Worm (Caenorhabditis elegans) whole organism, young adult: ENCODE results near the gene mapk-15.

ENCODE experiments used
- B0336.3 ChIP-seq: fragments of 200-800 bp; sonication (Bioruptor generic); IDR thresholded peaks from 2 replicates; pipeline ENCODE4 v1.3.6; 2022; ENCODE audit warnings: missing genetic modification characterization, missing compliant biosample characterization
- F22D6.2 ChIP-seq: sonication (generic microtip); optimal IDR thresholded peaks from 2 replicates; lab custom pipeline; 2016; ENCODE audit warnings: mild to moderate bottlenecking, missing genetic modification characterization, missing compliant biosample characterization
- F33H1.4 ChIP-seq: fragments of 200-800 bp; sonication (Bioruptor generic); IDR thresholded peaks from 2 replicates; pipeline ENCODE4 v1.3.6; 2022; ENCODE audit warnings: missing genetic modification reagents, missing genetic modification characterization, missing compliant biosample characterization
- F57C9.4 ChIP-seq: sonication (generic microtip); optimal IDR thresholded peaks from 2 replicates; lab custom pipeline; 2017; ENCODE audit warnings: mild to moderate bottlenecking, missing genetic modification characterization, missing compliant biosample characterization
- T07F8.4 ChIP-seq: sonication (generic microtip); optimal IDR thresholded peaks from 2 replicates; lab custom pipeline; 2016; ENCODE audit warnings: mild to moderate bottlenecking, missing genetic modification characterization, moderate library complexity, missing compliant biosample characterization
- ama-1 ChIP-seq, 3 experiments: fragments of 150-350 bp in 1 of 3; sonication (generic microtip) in 2 of 3; optimal IDR thresholded peaks; 2 replicates each; lab custom pipeline; 2014 to 2018; ENCODE audit warnings: missing biosample characterization in 2 of 3, missing genetic modification characterization in 2 of 3, missing genetic modification reagents in 2 of 3
- athp-1 ChIP-seq: sonication (generic microtip); optimal IDR thresholded peaks from 2 replicates; lab custom pipeline; 2017; ENCODE audit warnings: mild to moderate bottlenecking, missing genetic modification characterization, missing compliant biosample characterization
- cebp-1 ChIP-seq, 2 experiments: fragments of 200-800 bp in 1 of 2; sonication (Bioruptor generic) in 1 of 2; sonication (generic microtip) in 1 of 2; IDR thresholded peaks in 1 of 2; optimal IDR thresholded peaks in 1 of 2; 2 replicates each; pipeline versions ENCODE4 v1.3.6 to Lab custom; 2017 to 2022; ENCODE audit warnings: missing compliant biosample characterization in 2 of 2, missing genetic modification characterization in 2 of 2, mild to moderate bottlenecking in 1 of 2, missing genetic modification reagents in 1 of 2, moderate library complexity in 1 of 2
- cebp-2 ChIP-seq: fragments of 200-800 bp; sonication (Bioruptor generic); IDR thresholded peaks from 2 replicates; pipeline ENCODE4 v1.3.6; 2022; ENCODE audit warnings: missing genetic modification characterization, missing compliant biosample characterization
- ceh-100 ChIP-seq: fragments of 200-800 bp; sonication (Bioruptor generic); IDR thresholded peaks from 2 replicates; pipeline ENCODE4 v1.3.6; 2022; ENCODE audit warnings: missing genetic modification reagents, missing genetic modification characterization, missing compliant biosample characterization
- ceh-27 ChIP-seq: fragments of 200-800 bp; sonication (Bioruptor generic); optimal IDR thresholded peaks from 2 replicates; lab custom pipeline; 2018; ENCODE audit warnings: mild to moderate bottlenecking, missing genetic modification characterization, moderate library complexity, missing compliant biosample characterization
- ceh-58 ChIP-seq: fragments of 200-800 bp; sonication (Bioruptor generic); IDR thresholded peaks from 2 replicates; pipeline ENCODE4 v1.3.6; 2022; ENCODE audit warnings: missing genetic modification characterization, missing compliant biosample characterization
- ceh-91 ChIP-seq: fragments of 200-800 bp; sonication (Bioruptor generic); IDR thresholded peaks from 2 replicates; pipeline ENCODE4 v1.3.6; 2022; ENCODE audit warnings: missing genetic modification reagents, missing genetic modification characterization, missing compliant biosample characterization
- die-1 ChIP-seq: sonication (generic microtip); optimal IDR thresholded peaks from 2 replicates; lab custom pipeline; 2016; ENCODE audit warnings: missing genotype, mild to moderate bottlenecking, missing genetic modification characterization, missing compliant biosample characterization
- dox-1 ChIP-seq: fragments of 200-800 bp; sonication (Bioruptor generic); IDR thresholded peaks from 2 replicates; pipeline ENCODE4 v1.3.6; 2022; ENCODE audit warnings: missing genetic modification reagents, missing genetic modification characterization, missing compliant biosample characterization
- egl-18 ChIP-seq: fragments of 200-800 bp; sonication (Bioruptor generic); IDR thresholded peaks from 2 replicates; pipeline ENCODE4 v1.3.6; 2022; ENCODE audit warnings: missing genetic modification reagents, missing genetic modification characterization, missing compliant biosample characterization
- ekl-4 ChIP-seq: fragments of 200-800 bp; sonication (Bioruptor generic); IDR thresholded peaks from 2 replicates; pipeline ENCODE4 v1.3.6; 2022; ENCODE audit warnings: missing genetic modification reagents, missing genetic modification characterization, missing compliant biosample characterization
- gei-17 ChIP-seq: fragments of 200-800 bp; sonication (Bioruptor generic); optimal IDR thresholded peaks from 2 replicates; lab custom pipeline; 2018; ENCODE audit warnings: mild to moderate bottlenecking, missing genetic modification characterization, missing compliant biosample characterization
- hmg-1.2 ChIP-seq: fragments of 200-800 bp; sonication (Bioruptor generic); IDR thresholded peaks from 2 replicates; pipeline ENCODE4 v1.3.6; 2022; ENCODE audit warnings: missing genetic modification reagents, missing genetic modification characterization, missing compliant biosample characterization
- hrde-1 ChIP-seq: sonication (generic microtip); optimal IDR thresholded peaks from 2 replicates; lab custom pipeline; 2016; ENCODE audit warnings: missing genetic modification characterization, mild to moderate bottlenecking, missing compliant biosample characterization, moderate library complexity, missing genotype, missing genetic modification reagents, borderline replicate concordance
- hsf-1 ChIP-seq: fragments of 200-800 bp; sonication (Bioruptor generic); IDR thresholded peaks from 2 replicates; pipeline ENCODE4 v1.3.6; 2022; ENCODE audit warnings: missing genetic modification reagents, missing genetic modification characterization, missing compliant biosample characterization
- lin-40 ChIP-seq: sonication (generic microtip); optimal IDR thresholded peaks from 2 replicates; lab custom pipeline; 2016; ENCODE audit warnings: missing genetic modification characterization, mild to moderate bottlenecking, missing compliant biosample characterization, missing genotype, missing genetic modification reagents
- lsl-1 ChIP-seq: fragments of 200-800 bp; sonication (Bioruptor generic); optimal IDR thresholded peaks from 2 replicates; lab custom pipeline; 2018; ENCODE audit warnings: mild to moderate bottlenecking, missing genetic modification characterization, moderate library complexity, missing compliant biosample characterization
- madf-10 ChIP-seq: sonication (generic microtip); optimal IDR thresholded peaks from 2 replicates; lab custom pipeline; 2016; ENCODE audit warnings: mild to moderate bottlenecking, missing genetic modification characterization, missing compliant biosample characterization
- madf-6 ChIP-seq: fragments of 200-800 bp; sonication (Bioruptor generic); IDR thresholded peaks from 2 replicates; pipeline ENCODE4 v1.3.6; 2022; ENCODE audit warnings: missing genetic modification reagents, missing genetic modification characterization, missing compliant biosample characterization
- mes-4 ChIP-seq: sonication (generic microtip); optimal IDR thresholded peaks from 2 replicates; lab custom pipeline; 2016; ENCODE audit warnings: missing genotype, missing genetic modification characterization, missing compliant biosample characterization
- mxl-1 ChIP-seq: sonication (generic microtip); optimal IDR thresholded peaks from 2 replicates; lab custom pipeline; 2016; ENCODE audit warnings: missing genetic modification characterization, missing compliant biosample characterization
- nfyb-1 ChIP-seq: fragments of 200-800 bp; sonication (Bioruptor generic); IDR thresholded peaks from 2 replicates; pipeline ENCODE4 v1.3.6; 2022; ENCODE audit warnings: missing genetic modification reagents, missing genetic modification characterization, missing compliant biosample characterization
- nhr-27 ChIP-seq: fragments of 200-800 bp; sonication (Bioruptor generic); optimal IDR thresholded peaks from 2 replicates; lab custom pipeline; 2018; ENCODE audit warnings: mild to moderate bottlenecking, missing genetic modification characterization, moderate library complexity, missing compliant biosample characterization
- nhr-80 ChIP-seq: sonication (generic microtip); optimal IDR thresholded peaks from 2 replicates; lab custom pipeline; 2016; ENCODE audit warnings: missing genetic modification characterization, missing compliant biosample characterization
- repo-1 ChIP-seq: sonication (generic microtip); optimal IDR thresholded peaks from 2 replicates; lab custom pipeline; 2017; ENCODE audit warnings: mild to moderate bottlenecking, missing genetic modification characterization, missing compliant biosample characterization
- sea-2 ChIP-seq: fragments of 200-800 bp; sonication (Bioruptor generic); IDR thresholded peaks from 2 replicates; pipeline ENCODE4 v1.3.6; 2022; ENCODE audit warnings: missing genetic modification characterization, missing compliant biosample characterization
- snpc-1.1 ChIP-seq: sonication (generic microtip); optimal IDR thresholded peaks from 2 replicates; lab custom pipeline; 2017; ENCODE audit warnings: missing genetic modification characterization, mild to moderate bottlenecking, missing compliant biosample characterization, antibody characterized with exemption, moderate library complexity, missing genotype, missing genetic modification reagents; ENCODE audit not compliant: insufficient read depth
- snpc-1.3 ChIP-seq: sonication (generic microtip); optimal IDR thresholded peaks from 2 replicates; lab custom pipeline; 2017; ENCODE audit warnings: missing genetic modification characterization, mild to moderate bottlenecking, missing compliant biosample characterization, antibody characterized with exemption, moderate library complexity, missing genotype, missing genetic modification reagents; ENCODE audit not compliant: insufficient read depth
- tbx-9 ChIP-seq: sonication (generic microtip); optimal IDR thresholded peaks from 2 replicates; lab custom pipeline; 2016; ENCODE audit warnings: borderline replicate concordance, missing genetic modification characterization, inconsistent platforms, missing compliant biosample characterization
- unc-130 ChIP-seq: sonication (generic microtip); optimal IDR thresholded peaks from 2 replicates; lab custom pipeline; 2016; ENCODE audit warnings: missing genetic modification reagents, missing genetic modification characterization, missing compliant biosample characterization
- zfh-2 ChIP-seq: fragments of 200-800 bp; sonication (Bioruptor generic); conservative IDR thresholded peaks from 2 replicates; pipeline ENCODE4 v1.3.6; 2022; ENCODE audit warnings: missing genetic modification reagents, missing genetic modification characterization, missing compliant biosample characterization
- ztf-18 ChIP-seq: sonication (generic microtip); optimal IDR thresholded peaks from 2 replicates; lab custom pipeline; 2016; ENCODE audit warnings: missing genotype, mild to moderate bottlenecking, missing genetic modification characterization, missing compliant biosample characterization
- ztf-22 ChIP-seq: fragments of 200-800 bp; sonication (Bioruptor generic); optimal IDR thresholded peaks from 2 replicates; lab custom pipeline; 2018; ENCODE audit warnings: mild to moderate bottlenecking, missing genetic modification characterization, moderate library complexity, missing compliant biosample characterization
- ztf-25 ChIP-seq: fragments of 200-800 bp; sonication (Bioruptor generic); IDR thresholded peaks from 2 replicates; pipeline ENCODE4 v1.3.6; 2022; ENCODE audit warnings: missing genetic modification reagents, missing genetic modification characterization, missing compliant biosample characterization
- ztf-26 ChIP-seq: sonication (generic microtip); optimal IDR thresholded peaks from 2 replicates; lab custom pipeline; 2017; ENCODE audit warnings: missing genetic modification characterization, missing compliant biosample characterization

The mapk-15 gene

ce11 chrIII:6116281-6116886, 48.7 kb downstream of the mapk-15 start, which contains the start of gene nmt-1:
TSS of gene nmt-1 (minus strand) at chrIII:6116331.
- TF ChIP-seq madf-6 (GFP tag; lab: Robert Waterston, UW) = peak; percentile 54; the same call in 1 of the 2 replicates
- no peak for TF ChIP-seq hrde-1 (tag; lab: Kevin White, UChicago)
- TF ChIP-seq ztf-25 (GFP tag; lab: Robert Waterston, UW) = no peak
- no peak for TF ChIP-seq nfyb-1 (GFP tag; lab: Robert Waterston, UW)
- peak; percentile 31 for TF ChIP-seq F33H1.4 (GFP tag; lab: Robert Waterston, UW)
- TF ChIP-seq ekl-4 (GFP tag; lab: Robert Waterston, UW) = no peak
- peak; percentile 16 for TF ChIP-seq ceh-27 (GFP tag; lab: Kevin White, UChicago)
- TF ChIP-seq lsl-1 = peak; percentile 30
- no peak for TF ChIP-seq mxl-1 (tag; lab: Kevin White, UChicago)
- peak; percentile 25 for TF ChIP-seq snpc-1.1
- TF ChIP-seq tbx-9 (tag; lab: Kevin White, UChicago) = no peak
- TF ChIP-seq cebp-1 (GFP tag; IDR thresholded peaks at IDR 0.05; lab: Robert Waterston, UW) = no peak
- TF ChIP-seq cebp-1 (tag; optimal IDR thresholded peaks at IDR 0.05; lab: Kevin White, UChicago) = no peak
- TF ChIP-seq ceh-58 (GFP tag; lab: Robert Waterston, UW) = no peak
- TF ChIP-seq egl-18 (GFP tag; lab: Robert Waterston, UW) = no peak
- TF ChIP-seq dox-1 = 0 out of 2 replicates have a peak, but pooled peaks have one; percentile 10
- TF ChIP-seq F22D6.2 (tag; lab: Kevin White, UChicago) = no peak
- TF ChIP-seq ztf-18 (tag; lab: Kevin White, UChicago) = no peak
- no peak for TF ChIP-seq ceh-100
- TF ChIP-seq ama-1 (optimal IDR thresholded peaks at IDR 0.05; lab: Kevin White, UChicago) = no peak
- no peak for TF ChIP-seq ama-1 (GFP tag; optimal IDR thresholded peaks at IDR 0.05; lab: Kevin White, UChicago)
- no peak for TF ChIP-seq B0336.3 (GFP tag; lab: Robert Waterston, UW)
- TF ChIP-seq unc-130 = no peak
- TF ChIP-seq hmg-1.2 (GFP tag; lab: Robert Waterston, UW) = peak; percentile 90
- no peak for TF ChIP-seq cebp-2 (GFP tag; lab: Robert Waterston, UW)

- TF ChIP-seq madf-6 (GFP tag; lab: Robert Waterston, UW) (no peak), athp-1 (tag; lab: Kevin White, UChicago) (no peak), madf-10 (tag; lab: Kevin White, UChicago) (no peak), nhr-27 (tag; lab: Kevin White, UChicago) (no peak), nhr-80 (tag; lab: Kevin White, UChicago) (peak; percentile 84), hsf-1 (GFP tag; lab: Robert Waterston, UW) (no peak), die-1 (tag; lab: Kevin White, UChicago) (no peak)
These were observed 49.3 kb downstream of the mapk-15 start for ce11 chrIII:6116981-6117380.

ce11 chrIII:6118320-6118719, 50.7 kb downstream of the mapk-15 start, which contains the start of gene kin-18:
TSS of gene kin-18 (plus strand) at chrIII:6118620.
- TF ChIP-seq snpc-1.3 (tag; lab: Kevin White, UChicago) = no peak
- TF ChIP-seq repo-1 (tag; lab: Kevin White, UChicago) = no peak
- TF ChIP-seq sea-2 (GFP tag; lab: Robert Waterston, UW) = no peak
- no peak for TF ChIP-seq madf-10 (tag; lab: Kevin White, UChicago)
- TF ChIP-seq T07F8.4 (tag; lab: Kevin White, UChicago) = no peak
- TF ChIP-seq ztf-25 (GFP tag; lab: Robert Waterston, UW) = no peak
- TF ChIP-seq zfh-2 (GFP tag; lab: Robert Waterston, UW) = no peak
- TF ChIP-seq cebp-2 (GFP tag; lab: Robert Waterston, UW) = no peak
- TF ChIP-seq ztf-22 = no peak
- no peak for TF ChIP-seq gei-17 (GFP tag; lab: Kevin White, UChicago)
- no peak for TF ChIP-seq ceh-91
- no peak for TF ChIP-seq mes-4 (tag; lab: Kevin White, UChicago)
- TF ChIP-seq tbx-9 (tag; lab: Kevin White, UChicago) = no peak
- TF ChIP-seq lin-40 (tag; lab: Kevin White, UChicago) = no peak
- TF ChIP-seq ztf-26 (tag; lab: Kevin White, UChicago) = no peak
- TF ChIP-seq F57C9.4 (tag; lab: Kevin White, UChicago) = no peak
